Worm (Caenorhabditis elegans): ENCODE measurements around the gene ZK792.4.
A peak's percentile ranks its signal among the peaks of the same experiment; 100 is the strongest.

- peak; percentile 26 for TF ChIP-seq F13H6.1 (tag; optimal IDR thresholded peaks at IDR 0.05)
- TF ChIP-seq mdl-1 (tag; optimal IDR thresholded peaks at IDR 0.05) = no peak
- no peak for TF ChIP-seq mbf-1 (tag; optimal IDR thresholded peaks at IDR 0.05)
- TF ChIP-seq lin-39 (tag; optimal IDR thresholded peaks at IDR 0.05) = no peak
- TF ChIP-seq sma-9 (GFP tag; optimal IDR thresholded peaks at IDR 0.05) = peak; percentile 34
- TF ChIP-seq sma-9 (tag; optimal IDR thresholded peaks at IDR 0.05) = no peak
- TF ChIP-seq unc-62 (GFP tag; optimal IDR thresholded peaks at IDR 0.05) = no peak
- no peak for TF ChIP-seq ztf-4 (tag; optimal IDR thresholded peaks at IDR 0.05)
Measured at ce11 chrIV:11645354-11645753, 36.5 kb downstream of the ZK792.4 start.
